Fruit fly (Drosophila melanogaster) whole organism, adult: ENCODE results near the gene elgi.

Experiments used
- CG11617 ChIP-seq: fragments of 200-800 bp; sonication (Bioruptor generic); optimal IDR thresholded peaks from 2 replicates; lab custom pipeline; 2017; ENCODE audit warnings: mild to moderate bottlenecking, missing biosample characterization, missing genetic modification reagents, missing genetic modification characterization
- CG7101 ChIP-seq: fragments of 200-800 bp; sonication (Bioruptor generic); optimal IDR thresholded peaks from 2 replicates; lab custom pipeline; 2018; ENCODE audit warnings: missing biosample characterization, mild to moderate bottlenecking, missing genetic modification characterization, moderate library complexity
- Hr96 ChIP-seq: fragments of 200-800 bp; sonication (Bioruptor generic); optimal IDR thresholded peaks from 2 replicates; lab custom pipeline; 2016; ENCODE audit warnings: missing biosample characterization, missing genetic modification characterization
- Mnt ChIP-seq: fragments of 200-800 bp; sonication (Bioruptor generic); optimal IDR thresholded peaks from 2 replicates; lab custom pipeline; 2016; ENCODE audit warnings: missing biosample characterization, mild to moderate bottlenecking, missing genetic modification characterization
- cnc ChIP-seq, 2 experiments: fragments of >200 bp; optimal IDR thresholded peaks; 2 replicates each; lab custom pipeline; 2017
- ovo ChIP-seq: fragments of 200-800 bp; sonication (Bioruptor generic); optimal IDR thresholded peaks from 2 replicates; lab custom pipeline; 2016; ENCODE audit warnings: missing biosample characterization, missing genetic modification characterization
- pad ChIP-seq: fragments of 200-800 bp; sonication (Bioruptor generic); optimal IDR thresholded peaks from 3 replicates; lab custom pipeline; 2017; ENCODE audit warnings: missing biosample characterization, missing genetic modification characterization, mild to moderate bottlenecking, moderate library complexity, missing genetic modification reagents

dm6 chr3L:15924811-15925437 lies 31.4 kb upstream of the elgi start, which contains the start of gene sff:
- peak; percentile 69 for TF ChIP-seq CG7101 (tag; lab: Kevin White, UChicago)
- TF ChIP-seq cnc (optimal IDR thresholded peaks at IDR 0.05; lab: Kevin White, UChicago): no peak
- peak; percentile 24 for TF ChIP-seq ovo (GFP tag; lab: Kevin White, UChicago)
- TF ChIP-seq Hr96 (GFP tag; lab: Kevin White, UChicago): peak; percentile 42
- TF ChIP-seq Mnt (GFP tag; lab: Kevin White, UChicago): no peak
- TF ChIP-seq pad (GFP tag; lab: Kevin White, UChicago): peak; percentile 39
- peak; percentile 60 for TF ChIP-seq CG11617 (GFP tag; lab: Kevin White, UChicago)
